Worm (Caenorhabditis elegans): ENCODE results near the gene tmed-10.

tmed-10 gene

DNA sequence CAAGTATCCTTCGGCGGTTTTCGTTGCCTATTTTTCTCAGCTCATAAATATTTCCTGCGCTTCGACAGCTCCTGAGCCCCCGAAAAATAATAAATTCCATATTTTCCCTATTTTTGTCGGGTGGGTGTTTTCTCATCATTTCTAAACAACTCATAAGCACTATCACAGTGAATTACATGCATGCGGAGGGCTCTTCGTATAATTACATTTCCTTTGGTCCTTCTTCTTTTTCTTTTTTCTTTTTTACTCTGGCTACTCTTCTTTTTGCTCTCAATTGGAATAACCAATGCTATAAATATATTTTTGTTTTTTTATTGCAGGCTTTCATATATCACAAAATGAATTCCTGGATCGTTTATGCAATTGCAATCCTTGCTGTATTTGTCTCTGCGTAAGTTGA, 15.1 kb upstream of the tmed-10 start, which contains the start of gene T02E9.5:
T02E9.5 (plus strand) TSS at position 321 of the 400 bp plus-strand sequence.
- TF ChIP-seq ces-1 (GFP tag; optimal IDR thresholded peaks at IDR 0.05) (peak; percentile 94), unc-120 (tag; optimal IDR thresholded peaks at IDR 0.05; ENCODE audit: poor library complexity, severe bottlenecking) (no peak), nhr-2 (tag; optimal IDR thresholded peaks at IDR 0.05) (no peak), mab-5 (tag; optimal IDR thresholded peaks at IDR 0.05) (no peak), snpc-4 (tag; optimal IDR thresholded peaks at IDR 0.05) (no peak), sem-2 (GFP tag; optimal IDR thresholded peaks at IDR 0.05) (no peak), ham-2 (GFP tag; optimal IDR thresholded peaks at IDR 0.05) (no peak), mep-1 (tag; optimal IDR thresholded peaks at IDR 0.05) (no peak)

DNA sequence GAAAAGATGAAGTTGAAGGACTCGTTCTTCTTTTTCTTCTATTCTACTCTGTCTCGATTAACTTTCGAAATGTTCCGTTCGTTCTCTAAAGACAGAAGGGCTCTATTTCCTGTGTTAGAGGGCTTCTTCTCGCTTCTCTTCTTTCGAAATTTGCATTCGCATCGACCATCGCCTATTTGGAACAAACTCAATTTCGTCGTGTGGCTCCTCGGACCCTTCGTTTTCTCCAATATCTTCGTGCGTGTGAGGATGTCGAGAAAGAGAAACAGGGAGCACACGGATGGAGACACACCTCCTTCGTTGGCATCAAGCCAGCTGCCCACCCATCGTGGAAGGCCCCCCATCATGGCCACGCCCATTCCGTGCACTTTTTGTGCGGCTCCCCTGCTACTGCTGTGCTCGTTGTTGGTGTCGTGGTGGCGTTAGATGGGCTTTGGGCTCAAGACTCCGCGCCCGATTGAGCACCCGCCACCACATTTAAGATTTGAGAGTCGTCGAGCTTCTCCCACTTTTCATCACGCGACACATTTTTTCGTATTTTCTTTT, 14.4 kb upstream of the tmed-10 start:
- TF ChIP-seq mep-1 (tag; optimal IDR thresholded peaks at IDR 0.05), result no peak
- peak; percentile 43 for TF ChIP-seq mls-2 (tag; optimal IDR thresholded peaks at IDR 0.05)
- TF ChIP-seq ceh-43 (GFP tag; optimal IDR thresholded peaks at IDR 0.05), result no peak
- peak; percentile 95 for TF ChIP-seq ces-1 (GFP tag; optimal IDR thresholded peaks at IDR 0.05)

DNA sequence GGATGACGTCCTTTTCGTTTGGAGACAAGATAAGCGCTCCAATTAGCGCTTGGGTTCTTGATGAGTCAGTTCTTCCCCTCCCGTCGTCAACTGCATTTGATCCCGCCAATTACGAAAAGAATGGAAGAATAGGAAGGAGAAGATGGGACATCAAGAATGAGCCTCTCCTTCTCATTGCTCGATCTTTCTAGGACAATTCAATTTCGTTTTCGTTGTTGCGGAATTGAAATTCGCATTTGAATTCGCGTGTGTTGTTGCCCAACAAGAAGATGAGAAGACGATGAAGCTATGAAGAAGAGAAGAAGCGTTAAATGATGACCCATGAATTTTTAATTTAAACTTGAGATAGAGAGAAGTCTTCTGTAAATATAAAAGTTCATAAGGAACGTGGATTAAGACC, 10.1 kb upstream of the tmed-10 start:
- TF ChIP-seq zip-8 (tag; optimal IDR thresholded peaks at IDR 0.05) (no peak), lin-13 (tag; optimal IDR thresholded peaks at IDR 0.05) (no peak), hlh-1 (tag; optimal IDR thresholded peaks at IDR 0.05) (no peak), ces-1 (GFP tag; optimal IDR thresholded peaks at IDR 0.05) (peak; percentile 91), ham-2 (GFP tag; optimal IDR thresholded peaks at IDR 0.05) (no peak), flh-1 (GFP tag; optimal IDR thresholded peaks at IDR 0.05) (no peak), unc-120 (tag; optimal IDR thresholded peaks at IDR 0.05; ENCODE audit: poor library complexity, severe bottlenecking) (no peak), mab-5 (tag; optimal IDR thresholded peaks at IDR 0.05) (no peak)

DNA sequence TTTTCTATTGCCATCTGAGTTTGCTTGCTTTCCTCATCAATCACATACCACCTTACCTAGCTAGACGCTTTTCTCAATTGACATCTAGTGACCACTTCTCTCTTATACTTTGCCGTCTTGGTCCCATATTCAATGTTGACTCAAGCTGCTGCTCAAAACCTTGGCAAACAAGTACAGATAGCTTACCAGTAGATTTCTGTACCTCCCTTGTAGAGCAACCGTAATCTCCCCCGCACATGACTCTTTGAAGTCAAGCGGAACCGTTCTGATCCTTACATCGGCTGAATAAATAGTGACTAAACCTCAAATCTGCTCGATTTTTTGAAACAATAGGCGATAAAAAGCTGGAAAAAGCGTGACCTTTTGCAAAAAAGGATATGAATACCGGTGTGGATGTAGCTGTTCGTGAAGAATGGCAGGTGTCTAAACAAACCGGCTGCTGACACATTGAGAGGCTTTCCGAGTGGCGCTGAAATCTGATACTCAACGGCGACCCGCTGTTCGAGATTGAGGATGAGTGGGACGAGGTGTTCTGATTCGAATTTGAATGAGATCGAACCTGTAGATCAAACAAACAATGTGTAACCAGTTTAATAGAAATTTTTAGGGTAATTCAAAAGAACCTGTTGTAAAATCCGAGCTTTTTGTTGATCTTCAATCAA, 9.1 kb upstream of the tmed-10 start:
- no peak for TF ChIP-seq ham-2 (GFP tag; optimal IDR thresholded peaks at IDR 0.05)
- no peak for TF ChIP-seq hlh-1 (tag; optimal IDR thresholded peaks at IDR 0.05)
- no peak for TF ChIP-seq nhr-12 (tag; optimal IDR thresholded peaks at IDR 0.05)
- peak; percentile 8 for TF ChIP-seq nhr-2 (tag; optimal IDR thresholded peaks at IDR 0.05)
- no peak for TF ChIP-seq drap-1 (GFP tag; optimal IDR thresholded peaks at IDR 0.05)
- no peak for TF ChIP-seq ces-1 (GFP tag; optimal IDR thresholded peaks at IDR 0.05)
- peak; percentile 4 for TF ChIP-seq pha-4 (tag; optimal IDR thresholded peaks at IDR 0.05)
- no peak for TF ChIP-seq mls-2 (tag; optimal IDR thresholded peaks at IDR 0.05)
- no peak for TF ChIP-seq cnd-1 (tag; optimal IDR thresholded peaks at IDR 0.05)
- TF ChIP-seq nhr-76 (tag; optimal IDR thresholded peaks at IDR 0.05), result no peak

DNA sequence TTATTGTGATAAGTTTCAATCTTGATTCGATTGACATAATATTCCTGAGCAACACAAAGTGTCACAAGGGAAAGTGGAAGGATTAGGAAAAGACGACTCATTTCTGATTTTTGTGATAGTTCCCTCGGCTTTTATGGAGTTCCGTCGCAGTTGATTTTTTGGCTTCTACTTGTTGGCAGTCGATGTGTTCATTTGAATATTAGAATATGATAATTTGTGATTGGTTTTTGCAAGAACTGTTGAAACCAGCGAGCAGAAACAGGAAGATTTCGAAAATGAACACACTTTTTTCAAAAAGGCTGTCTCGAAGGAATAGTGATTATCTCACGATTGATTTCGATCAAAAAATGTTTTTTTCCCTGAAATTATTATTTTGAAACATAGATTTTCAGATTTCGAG, 7.4 kb upstream of the tmed-10 start, which contains the start of gene T02E9.6:
T02E9.6 (minus strand) TSS at position 101 of the 400 bp plus-strand sequence.
- TF ChIP-seq nhr-28 (tag; optimal IDR thresholded peaks at IDR 0.05) (no peak), unc-39 (tag; optimal IDR thresholded peaks at IDR 0.05) (no peak), ces-1 (GFP tag; optimal IDR thresholded peaks at IDR 0.05) (no peak), hlh-1 (tag; optimal IDR thresholded peaks at IDR 0.05) (no peak), nhr-76 (tag; optimal IDR thresholded peaks at IDR 0.05) (no peak), ceh-43 (GFP tag; optimal IDR thresholded peaks at IDR 0.05) (no peak), zip-8 (tag; optimal IDR thresholded peaks at IDR 0.05) (no peak), elt-1 (tag; optimal IDR thresholded peaks at IDR 0.05; ENCODE audit: borderline replicate concordance, insufficient read depth) (no peak), lin-13 (tag; optimal IDR thresholded peaks at IDR 0.05) (no peak), blmp-1 (tag; optimal IDR thresholded peaks at IDR 0.05) (no peak), unc-62 (GFP tag; optimal IDR thresholded peaks at IDR 0.05) (no peak), bed-3 (GFP tag; optimal IDR thresholded peaks at IDR 0.05) (no peak), tbx-8 (GFP tag; optimal IDR thresholded peaks at IDR 0.05) (no peak)

DNA sequence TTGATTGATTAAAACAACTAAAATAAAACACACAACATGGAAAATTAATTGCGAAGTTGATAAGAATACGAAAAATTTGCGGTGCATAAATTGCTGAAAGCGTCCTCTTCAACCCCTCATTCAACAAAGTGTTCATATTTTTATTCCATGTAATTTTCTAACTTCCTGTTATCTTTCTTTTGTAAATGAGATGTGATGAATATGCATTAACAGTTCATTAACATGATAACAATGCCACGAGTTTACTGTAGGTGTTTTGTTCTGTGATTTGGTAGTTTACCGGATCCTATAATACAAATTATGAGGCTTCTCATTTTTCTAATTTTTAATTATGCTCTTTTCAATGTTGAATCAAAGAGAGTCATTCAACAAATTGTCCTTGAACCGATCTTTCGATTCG, 2.3 kb upstream of the tmed-10 start, which contains the start of gene F47G9.6:
F47G9.6 (plus strand) TSS at position 301 of the 400 bp plus-strand sequence.
- no peak for TF ChIP-seq elt-1 (tag; optimal IDR thresholded peaks at IDR 0.05; ENCODE audit: borderline replicate concordance, insufficient read depth)
- no peak for TF ChIP-seq mls-2 (tag; optimal IDR thresholded peaks at IDR 0.05)
- no peak for TF ChIP-seq sptf-1 (tag; optimal IDR thresholded peaks at IDR 0.05)
- no peak for TF ChIP-seq ztf-11 (tag; optimal IDR thresholded peaks at IDR 0.05)
- TF ChIP-seq lin-13 (tag; optimal IDR thresholded peaks at IDR 0.05), result no peak
- no peak for TF ChIP-seq flh-1 (GFP tag; optimal IDR thresholded peaks at IDR 0.05)
- no peak for TF ChIP-seq ces-1 (GFP tag; optimal IDR thresholded peaks at IDR 0.05)
- no peak for TF ChIP-seq hlh-1 (tag; optimal IDR thresholded peaks at IDR 0.05)
- no peak for TF ChIP-seq cnd-1 (tag; optimal IDR thresholded peaks at IDR 0.05)
- no peak for TF ChIP-seq blmp-1 (tag; optimal IDR thresholded peaks at IDR 0.05)
- TF ChIP-seq nhr-76 (tag; optimal IDR thresholded peaks at IDR 0.05), result no peak
- TF ChIP-seq tbx-8 (GFP tag; optimal IDR thresholded peaks at IDR 0.05), result no peak
- no peak for TF ChIP-seq nhr-237 (tag; optimal IDR thresholded peaks at IDR 0.05)
- TF ChIP-seq mep-1 (tag; optimal IDR thresholded peaks at IDR 0.05), result no peak
- TF ChIP-seq snpc-4 (tag; optimal IDR thresholded peaks at IDR 0.05), result no peak
- no peak for TF ChIP-seq drap-1 (GFP tag; optimal IDR thresholded peaks at IDR 0.05)
